Fruit fly (Drosophila melanogaster): Measurements from ENCODE around the gene CG15564.

dm6 chr3R:31195695-31196113 lies 39.5 kb downstream of the CG15564 start, which contains the start of gene mesh:
- TF ChIP-seq Ets98B (GFP tag; IDR thresholded peaks at IDR 0.05) (no peak), CG10348 (GFP tag; IDR thresholded peaks at IDR 0.05) (no peak), CG9948 (tag; optimal IDR thresholded peaks at IDR 0.05) (no peak), CG32121 (GFP tag; IDR thresholded peaks at IDR 0.05) (no peak), D1 (tag; optimal IDR thresholded peaks at IDR 0.05) (no peak)

All from whole organism, pupa.